Worm (Caenorhabditis elegans): ENCODE results near the gene W06F12.2.

W06F12.2 gene

DNA sequence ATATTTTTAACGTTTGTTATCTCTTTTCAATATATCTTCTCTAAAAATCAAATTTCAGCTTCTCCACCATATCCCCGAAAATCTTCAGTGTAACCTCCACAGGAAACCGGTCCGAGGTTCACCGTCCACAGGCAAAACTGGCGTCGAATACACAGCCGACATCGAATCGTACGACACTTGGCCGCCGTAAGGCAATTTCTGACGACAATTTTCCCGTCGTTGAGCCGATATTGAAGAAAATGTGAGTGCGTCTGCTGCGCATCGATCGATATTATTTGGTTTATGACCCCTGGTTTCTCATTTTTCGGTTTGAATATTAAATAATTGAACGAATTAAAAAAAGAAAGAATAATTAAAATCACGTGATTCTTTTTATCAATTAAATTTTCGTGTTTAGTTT, 44.3 kb downstream of the W06F12.2 start, which contains the start of gene cul-2:
Gene cul-2 (plus strand): TSS at position 59 of the 400 bp plus-strand sequence.
- TF ChIP-seq Y48G9A.11 (GFP tag; IDR thresholded peaks at IDR 0.05) (no peak), unc-62 (GFP tag; optimal IDR thresholded peaks at IDR 0.05 in 1 of 2) (peak in 1 of 2 experiments; percentile 75), unc-62 (tag; optimal IDR thresholded peaks at IDR 0.05) (no peak), mes-2 (tag; optimal IDR thresholded peaks at IDR 0.05; ENCODE audit: poor library complexity, severe bottlenecking) (peak; percentile 46), hlh-30 (tag; optimal IDR thresholded peaks at IDR 0.05; ENCODE audit: insufficient read depth) (peak; percentile 66), lin-13 (GFP tag; optimal IDR thresholded peaks at IDR 0.05) (peak; percentile 1), aha-1 (tag) (peak; percentile 22), lsy-2 (tag; optimal IDR thresholded peaks at IDR 0.05) (peak in 1 of 2 experiments; percentile 34), F49E8.2 (tag; optimal IDR thresholded peaks at IDR 0.05; ENCODE audit: borderline replicate concordance) (no peak), ceh-32 (tag; optimal IDR thresholded peaks at IDR 0.05; ENCODE audit: poor library complexity) (no peak), ZK337.2 (GFP tag; IDR thresholded peaks at IDR 0.05) (no peak), nhr-6 (tag; optimal IDR thresholded peaks at IDR 0.05) (peak; percentile 23)

DNA sequence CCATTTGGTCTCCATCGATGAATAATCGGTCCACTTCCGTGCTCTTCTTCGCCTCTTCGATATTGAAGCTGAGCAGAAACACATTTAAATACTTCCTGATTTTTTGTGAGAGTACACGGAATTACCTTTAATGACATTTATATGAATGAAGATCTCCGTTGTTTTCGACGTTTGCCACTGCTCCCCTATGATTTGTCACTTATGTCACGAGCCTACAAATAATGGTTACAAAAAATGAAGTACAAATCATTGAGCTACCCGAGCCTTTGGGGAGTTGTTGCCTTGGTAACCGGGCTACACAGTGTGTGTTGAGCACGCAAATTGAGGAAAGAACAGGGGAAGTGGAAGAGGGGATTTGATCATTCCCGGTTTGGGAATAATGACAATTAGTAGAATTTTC, 45.2 kb downstream of the W06F12.2 start, which contains the start of gene dyf-2:
Gene dyf-2 (minus strand): TSS at position 137 of the 400 bp plus-strand sequence.
- no peak for TF ChIP-seq cey-2 (tag; optimal IDR thresholded peaks at IDR 0.05; ENCODE audit: borderline replicate concordance, insufficient read depth)

DNA sequence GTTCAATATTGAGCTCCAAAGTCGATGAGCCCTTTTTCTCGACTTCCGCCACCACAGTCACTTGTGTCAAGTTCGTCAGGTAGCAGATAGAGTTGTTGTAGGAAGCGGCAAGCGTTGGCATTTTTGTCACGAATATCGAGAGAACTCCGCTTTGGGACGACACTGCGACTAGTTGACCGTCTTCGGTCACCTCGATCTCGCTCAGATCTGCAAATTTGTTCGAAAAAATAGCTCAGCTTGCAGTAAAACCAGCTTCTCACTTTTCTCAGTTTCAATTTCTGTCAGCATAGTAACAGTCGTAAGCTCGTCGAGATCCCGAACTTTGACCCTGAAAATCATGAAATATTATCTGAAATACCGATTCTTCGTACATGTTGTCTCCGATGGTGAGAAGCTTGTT, 47.3 kb downstream of the W06F12.2 start:
- TF ChIP-seq unc-62 (GFP tag; optimal IDR thresholded peaks at IDR 0.05 in 1 of 2) (peak in 1 of 2 experiments; percentile 95), unc-62 (tag; optimal IDR thresholded peaks at IDR 0.05) (no peak), nhr-102 (tag; optimal IDR thresholded peaks at IDR 0.05) (no peak)

DNA sequence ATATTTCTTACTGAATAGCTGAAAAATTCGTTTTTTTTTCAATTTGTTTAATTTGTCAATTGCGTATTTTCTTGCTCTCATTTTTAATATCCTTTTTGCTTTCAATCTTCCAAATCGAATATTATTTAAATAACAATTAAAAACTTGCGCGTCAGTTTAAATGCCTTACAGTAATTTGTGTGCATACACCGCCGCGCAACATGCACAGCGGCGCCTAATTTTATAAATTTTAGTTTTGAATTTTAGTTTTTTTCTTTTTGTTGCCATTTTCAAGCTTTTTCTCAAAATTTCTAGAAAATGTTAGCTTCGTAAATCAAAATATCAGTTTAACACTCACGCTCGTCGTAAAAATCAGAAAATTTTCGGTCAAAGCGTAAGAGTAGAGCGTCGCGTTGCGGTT, 48.2 kb downstream of the W06F12.2 start:
- TF ChIP-seq R02D3.7 (tag; optimal IDR thresholded peaks at IDR 0.05) (no peak), lsy-2 (tag; optimal IDR thresholded peaks at IDR 0.05) (peak in 1 of 2 experiments; percentile 61)

DNA sequence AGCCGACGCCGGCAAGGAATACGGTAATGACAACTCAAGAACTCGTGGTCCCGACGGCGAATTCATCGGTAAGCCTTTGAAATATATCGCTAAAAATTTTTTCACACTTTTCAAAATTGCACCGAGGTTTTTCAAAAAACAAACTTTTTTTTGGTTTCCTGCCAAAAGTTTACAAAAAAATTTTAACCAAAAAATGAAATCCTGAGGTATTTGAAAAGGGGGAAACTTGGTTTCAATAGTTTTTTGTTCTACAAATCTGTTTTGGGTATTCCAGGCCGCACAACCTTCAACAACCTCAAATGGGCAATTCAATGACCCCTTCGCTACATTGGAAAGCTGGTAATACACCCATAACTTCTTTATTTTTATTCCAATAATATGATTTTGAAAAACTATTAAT, 49.5 kb downstream of the W06F12.2 start:
- TF ChIP-seq mxl-2 (GFP tag; conservative IDR thresholded peaks at IDR 0.05) (no peak), attf-4 (tag; optimal IDR thresholded peaks at IDR 0.05) (no peak), unc-62 (GFP tag; optimal IDR thresholded peaks at IDR 0.05 in 1 of 2) (peak in 1 of 2 experiments; percentile 92), unc-62 (tag; optimal IDR thresholded peaks at IDR 0.05) (no peak)

DNA sequence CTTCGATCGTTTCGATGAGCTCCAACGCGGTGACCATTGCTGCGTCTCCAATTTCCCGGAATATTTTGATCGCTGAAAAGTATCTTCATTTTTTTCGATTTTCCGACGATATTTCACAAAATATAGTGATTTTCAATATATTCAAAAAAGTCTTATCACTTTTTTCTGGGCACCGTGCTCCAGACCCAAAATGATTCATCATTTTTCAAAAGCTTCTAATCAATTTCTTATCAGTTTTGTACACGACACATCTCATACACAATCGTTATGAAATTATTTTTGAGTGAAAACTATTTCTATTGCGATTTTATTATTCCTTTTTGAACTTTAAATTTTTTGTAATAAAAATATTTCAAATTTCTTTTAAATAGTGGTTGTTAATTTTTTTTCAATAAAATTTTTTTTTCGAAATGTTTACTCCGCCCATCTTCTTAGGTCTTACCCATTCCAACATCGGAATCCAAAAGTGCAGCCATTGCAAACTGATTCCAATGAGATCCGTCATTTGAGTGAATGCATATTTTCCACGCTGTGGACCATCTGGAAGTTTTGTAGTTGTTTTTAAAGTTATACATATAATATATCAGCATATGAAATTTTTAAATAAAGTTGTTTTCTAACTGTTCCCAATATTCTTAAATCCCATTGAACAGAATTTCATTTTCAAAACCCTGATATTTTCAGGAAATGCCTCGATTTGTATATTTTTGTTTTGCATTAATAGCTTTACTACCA, 52.6 kb downstream of the W06F12.2 start, which contains the start of gene sid-2:
Gene sid-2 (plus strand): TSS at position 685 of the 735 bp plus-strand sequence.
- TF ChIP-seq pqm-1 (tag; optimal IDR thresholded peaks at IDR 0.05) (peak; percentile 76), nhr-28 (tag; optimal IDR thresholded peaks at IDR 0.05) (peak; percentile 69), tra-1 (GFP tag; IDR thresholded peaks at IDR 0.05) (no peak), daf-16 (GFP tag; optimal IDR thresholded peaks at IDR 0.05) (no peak), daf-16 (tag; optimal IDR thresholded peaks at IDR 0.05) (peak; percentile 41), dve-1 (tag; optimal IDR thresholded peaks at IDR 0.05; ENCODE audit: insufficient read depth) (peak; percentile 42), unc-62 (GFP tag; optimal IDR thresholded peaks at IDR 0.05 in 1 of 2) (peak in 1 of 2 experiments; percentile 71), unc-62 (tag; optimal IDR thresholded peaks at IDR 0.05) (no peak), Y105C5A.15 (GFP tag; IDR thresholded peaks at IDR 0.05) (no peak)

Measured in whole organism, L4 larva.